Fruit fly (Drosophila melanogaster) whole organism, adult: Measurements from ENCODE around the gene Sf3b3.
"Not testable (repeated sequence)": the region's sequence is repeated elsewhere in the genome, so short reads cannot be mapped to it uniquely, and the experiment has no call there.

Experiments
- CG11617 ChIP-seq: fragments of 200-800 bp; sonication (Bioruptor generic); optimal IDR thresholded peaks from 2 replicates; lab custom pipeline; 2017; ENCODE audit warnings: mild to moderate bottlenecking, missing biosample characterization, missing genetic modification reagents, missing genetic modification characterization
- CG12768 ChIP-seq: fragments of 200-800 bp; sonication (Bioruptor generic); optimal IDR thresholded peaks from 2 replicates; lab custom pipeline; 2017; ENCODE audit warnings: missing biosample characterization, missing genetic modification characterization, mild to moderate bottlenecking, moderate library complexity, missing genetic modification reagents
- CG14711 ChIP-seq: fragments of 200-800 bp; sonication (Bioruptor generic); optimal IDR thresholded peaks from 2 replicates; lab custom pipeline; 2018; ENCODE audit warnings: missing biosample characterization, mild to moderate bottlenecking, missing genetic modification characterization, moderate library complexity
- CG1620 ChIP-seq: fragments of 200-800 bp; sonication (Bioruptor generic); optimal IDR thresholded peaks from 2 replicates; lab custom pipeline; 2016; ENCODE audit warnings: missing biosample characterization, missing genetic modification characterization
- CG33017 ChIP-seq: fragments of 200-800 bp; sonication (Bioruptor generic); optimal IDR thresholded peaks from 2 replicates; lab custom pipeline; 2018; ENCODE audit warnings: missing biosample characterization, mild to moderate bottlenecking, missing genetic modification characterization, moderate library complexity
- CG5204 ChIP-seq: fragments of 200-800 bp; sonication (Bioruptor generic); optimal IDR thresholded peaks from 2 replicates; lab custom pipeline; 2016; ENCODE audit warnings: missing biosample characterization, missing genetic modification characterization
- CG7045 ChIP-seq: fragments of 200-800 bp; sonication (Bioruptor generic); optimal IDR thresholded peaks from 2 replicates; lab custom pipeline; 2017; ENCODE audit warnings: missing biosample characterization, mild to moderate bottlenecking, missing genetic modification characterization
- CG7101 ChIP-seq: fragments of 200-800 bp; sonication (Bioruptor generic); optimal IDR thresholded peaks from 2 replicates; lab custom pipeline; 2018; ENCODE audit warnings: missing biosample characterization, mild to moderate bottlenecking, missing genetic modification characterization, moderate library complexity
- Clk ChIP-seq: fragments of 200-800 bp; sonication (Bioruptor generic); optimal IDR thresholded peaks from 2 replicates; lab custom pipeline; 2017; ENCODE audit warnings: missing biosample characterization, missing genetic modification characterization
- Crg-1 ChIP-seq: fragments of 200-800 bp; sonication (Bioruptor generic); optimal IDR thresholded peaks from 2 replicates; lab custom pipeline; 2016; ENCODE audit warnings: missing biosample characterization, missing genetic modification characterization
- Hr96 ChIP-seq: fragments of 200-800 bp; sonication (Bioruptor generic); optimal IDR thresholded peaks from 2 replicates; lab custom pipeline; 2016; ENCODE audit warnings: missing biosample characterization, missing genetic modification characterization
- Mnt ChIP-seq: fragments of 200-800 bp; sonication (Bioruptor generic); optimal IDR thresholded peaks from 2 replicates; lab custom pipeline; 2016; ENCODE audit warnings: missing biosample characterization, mild to moderate bottlenecking, missing genetic modification characterization
- bab1 ChIP-seq: fragments of 200-800 bp; sonication (Bioruptor generic); optimal IDR thresholded peaks from 3 replicates; lab custom pipeline; 2019; ENCODE audit warnings: missing biosample characterization, mild to moderate bottlenecking, missing genetic modification characterization, moderate library complexity
- cic ChIP-seq: fragments of 200-800 bp; sonication (Bioruptor generic); optimal IDR thresholded peaks from 2 replicates; lab custom pipeline; 2017; ENCODE audit warnings: missing biosample characterization, mild to moderate bottlenecking, missing genetic modification characterization, moderate library complexity
- cnc ChIP-seq, 2 experiments: fragments of >200 bp; optimal IDR thresholded peaks; 2 replicates each; lab custom pipeline; 2017
- kay ChIP-seq: fragments of 200-800 bp; sonication (Bioruptor generic); peaks from one replicate; lab custom pipeline; 2016; ENCODE audit warnings: missing biosample characterization, missing genetic modification characterization, borderline replicate concordance
- ovo ChIP-seq: fragments of 200-800 bp; sonication (Bioruptor generic); optimal IDR thresholded peaks from 2 replicates; lab custom pipeline; 2016; ENCODE audit warnings: missing biosample characterization, missing genetic modification characterization
- pad ChIP-seq: fragments of 200-800 bp; sonication (Bioruptor generic); optimal IDR thresholded peaks from 3 replicates; lab custom pipeline; 2017; ENCODE audit warnings: missing biosample characterization, missing genetic modification characterization, mild to moderate bottlenecking, moderate library complexity, missing genetic modification reagents
- tj ChIP-seq: fragments of 200-800 bp; sonication (Bioruptor generic); optimal IDR thresholded peaks from 3 replicates; lab custom pipeline; 2017; ENCODE audit warnings: missing biosample characterization, mild to moderate bottlenecking, missing genetic modification characterization, moderate library complexity
- toe ChIP-seq: fragments of 200-800 bp; sonication (Bioruptor generic); optimal IDR thresholded peaks from 2 replicates; lab custom pipeline; 2016; ENCODE audit warnings: missing biosample characterization, missing genetic modification characterization

Sf3b3 gene

DNA sequence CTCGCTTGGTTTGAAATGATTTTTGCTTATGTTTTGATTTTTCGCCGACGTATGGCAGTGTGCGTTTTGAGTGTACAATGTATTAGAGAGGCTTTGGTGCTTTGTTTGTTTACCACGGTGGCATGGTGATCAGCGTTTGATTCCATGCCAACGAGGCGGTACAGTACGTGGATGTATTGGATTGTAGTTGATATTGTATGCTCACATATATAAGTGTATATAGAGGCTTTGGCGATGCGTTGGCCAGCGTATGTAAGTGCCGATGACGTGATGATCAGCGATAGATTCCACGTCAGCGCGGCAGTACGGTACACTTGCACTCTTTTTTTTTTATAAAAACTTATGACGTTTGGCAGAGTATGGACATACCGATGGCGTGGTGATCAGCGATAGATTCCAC is 31.9 kb upstream of the Sf3b3 start, which contains the start of gene CG12502:
CG12502 (plus strand) TSS at position 301 of the 400 bp plus-strand sequence.
- TF ChIP-seq Hr96; pad (GFP tag; lab: Kevin White, UChicago); CG7101 (tag; lab: Kevin White, UChicago): not testable (repeated sequence)

DNA sequence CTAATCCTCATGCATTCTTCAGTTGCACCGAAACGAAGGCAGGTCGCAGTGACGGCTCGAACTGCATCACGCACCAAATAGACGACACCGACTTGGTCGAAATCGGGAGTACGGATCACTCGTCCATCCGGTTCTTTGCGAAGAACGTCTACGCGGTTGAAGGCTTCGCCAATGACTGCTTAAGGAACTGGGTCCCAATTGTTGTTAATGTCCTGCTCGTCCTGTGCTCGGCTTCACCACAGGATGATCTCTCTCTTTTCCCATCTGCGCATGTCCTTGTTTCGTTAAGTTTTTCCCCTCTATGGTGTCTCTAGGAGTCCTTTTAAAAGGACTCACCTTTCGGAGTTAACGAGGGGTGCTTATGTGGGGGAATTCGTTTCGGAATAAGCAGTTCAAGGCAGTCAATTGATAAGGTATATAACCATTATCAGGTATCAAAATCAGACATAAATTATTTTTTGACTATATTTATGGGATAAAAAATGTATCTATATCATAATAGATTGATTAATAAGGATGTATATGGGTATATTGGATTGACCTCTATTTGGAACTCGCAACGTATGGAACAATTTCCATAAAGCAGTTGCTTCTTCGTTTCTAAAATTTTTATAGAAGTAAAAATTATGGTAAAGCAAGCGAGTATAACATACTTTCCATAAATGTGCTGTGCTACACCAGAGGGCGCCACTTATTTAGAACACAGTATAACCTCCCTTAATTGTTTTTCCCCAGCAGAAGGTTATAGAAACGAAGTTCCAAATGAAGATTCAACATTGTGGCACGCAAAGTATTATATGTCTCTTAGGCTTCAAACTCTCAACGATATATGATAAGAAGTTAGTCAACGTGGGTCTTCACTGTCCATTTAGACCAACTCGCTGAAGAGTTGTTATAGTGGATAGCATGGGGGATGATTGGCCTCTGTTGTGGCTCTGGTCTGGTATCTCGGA is 24.2 kb upstream of the Sf3b3 start, which contains the start of gene dpr20:
dpr20 (minus strand) TSS at position 186 of the 953 bp plus-strand sequence.
- TF ChIP-seq tj (GFP tag; lab: Kevin White, UChicago) (no peak), bab1 (GFP tag; lab: Kevin White, UChicago) (no peak), CG14711 (tag; lab: Kevin White, UChicago) (peak; percentile 81), CG5204 (GFP tag; lab: Kevin White, UChicago) (peak; percentile 84), CG12768 (peak; percentile 91), pad (GFP tag; lab: Kevin White, UChicago) (peak; percentile 92), toe (GFP tag; lab: Kevin White, UChicago) (peak; percentile 93), CG7045 (peak; percentile 83), cnc (optimal IDR thresholded peaks at IDR 0.05; lab: Kevin White, UChicago) (no peak), kay (GFP tag; lab: Kevin White, UChicago) (no peak), CG7101 (tag; lab: Kevin White, UChicago) (peak; percentile 85), CG33017 (tag; lab: Kevin White, UChicago) (peak; percentile 87), ovo (no peak), CG1620 (no peak), Mnt (peak; percentile 8), Clk (GFP tag; lab: Kevin White, UChicago) (peak; percentile 82), cic (GFP tag; lab: Kevin White, UChicago) (no peak), CG11617 (peak; percentile 10), Crg-1 (no peak), Hr96 (peak; percentile 88)

- no peak for TF ChIP-seq CG7045
- TF ChIP-seq CG33017 (tag; lab: Kevin White, UChicago) = no peak
- no peak for TF ChIP-seq CG7101 (tag; lab: Kevin White, UChicago)
- TF ChIP-seq cnc (optimal IDR thresholded peaks at IDR 0.05; lab: Kevin White, UChicago) = no peak
- no peak for TF ChIP-seq tj (GFP tag; lab: Kevin White, UChicago)
These were observed 19.1 kb upstream of the Sf3b3 start for dm6 chr3L:852267-852666.

DNA sequence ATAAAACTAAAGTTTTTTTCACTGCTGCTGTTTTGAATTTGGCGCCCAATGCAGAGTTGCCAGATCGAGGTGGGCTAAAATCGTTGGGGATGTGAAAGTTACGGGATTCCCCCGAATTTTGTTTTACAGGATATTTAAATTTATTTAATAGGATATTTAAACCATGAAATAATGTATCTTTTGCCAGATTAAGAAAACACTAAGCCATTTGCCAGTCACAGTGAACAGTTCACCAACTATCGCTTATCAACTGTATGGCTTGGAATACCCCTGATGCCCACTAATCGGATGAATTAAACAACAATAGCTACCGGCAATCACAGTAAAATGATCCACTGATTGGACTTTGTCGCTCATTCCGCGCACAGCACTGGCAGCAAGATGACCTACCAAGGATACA is 17.9 kb upstream of the Sf3b3 start, which contains the start of gene Dci:
Dci (plus strand) TSS at position 286 of the 400 bp plus-strand sequence.
- TF ChIP-seq tj (GFP tag; lab: Kevin White, UChicago) (peak; percentile 31), CG14711 (tag; lab: Kevin White, UChicago) (peak; percentile 71), CG7045 (no peak), CG12768 (peak; percentile 56), cic (GFP tag; lab: Kevin White, UChicago) (no peak), cnc (optimal IDR thresholded peaks at IDR 0.05; lab: Kevin White, UChicago) (no peak), bab1 (GFP tag; lab: Kevin White, UChicago) (peak; percentile 65), CG5204 (GFP tag; lab: Kevin White, UChicago) (peak; percentile 74), kay (GFP tag; lab: Kevin White, UChicago) (peak; percentile 77), Hr96 (peak; percentile 78), CG33017 (tag; lab: Kevin White, UChicago) (peak; percentile 13), Mnt (peak; percentile 48), Clk (GFP tag; lab: Kevin White, UChicago) (no peak), Crg-1 (peak; percentile 24), CG1620 (peak; percentile 73), pad (GFP tag; lab: Kevin White, UChicago) (peak; percentile 14), CG7101 (tag; lab: Kevin White, UChicago) (peak; percentile 38), CG11617 (peak; percentile 49), toe (GFP tag; lab: Kevin White, UChicago) (peak; percentile 92), ovo (peak; percentile 52)

- no peak for TF ChIP-seq CG1620
These were observed 10.4 kb upstream of the Sf3b3 start, which contains the start of gene Cep290 for dm6 chr3L:843626-844025. Cep290 (plus strand) TSS chr3L:843926.

dm6 chr3L:841260-841659 is 8.1 kb upstream of the Sf3b3 start, which contains the start of the genes JMJD5 and Gr61a:
JMJD5 (minus strand) TSS chr3L:841360.
Gr61a (plus strand) TSS chr3L:841451.
- TF ChIP-seq Crg-1 (no peak), CG12768 (no peak), tj (GFP tag; lab: Kevin White, UChicago) (no peak), ovo (no peak), cnc (optimal IDR thresholded peaks at IDR 0.05; lab: Kevin White, UChicago) (no peak), cic (GFP tag; lab: Kevin White, UChicago) (no peak), toe (GFP tag; lab: Kevin White, UChicago) (no peak), CG1620 (no peak), Clk (GFP tag; lab: Kevin White, UChicago) (no peak), pad (GFP tag; lab: Kevin White, UChicago) (no peak), Hr96 (no peak), bab1 (GFP tag; lab: Kevin White, UChicago) (no peak), CG7101 (tag; lab: Kevin White, UChicago) (no peak), kay (GFP tag; lab: Kevin White, UChicago) (no peak), CG7045 (no peak), CG11617 (no peak), CG14711 (tag; lab: Kevin White, UChicago) (no peak), CG5204 (GFP tag; lab: Kevin White, UChicago) (no peak)
